Worm (Caenorhabditis elegans) whole organism, L2 larva: ENCODE measurements around the gene Y42G9A.3.

Source experiments
- C34F6.9 ChIP-seq: fragments of 150-350 bp; optimal IDR thresholded peaks from 2 replicates; lab custom pipeline; 2014; ENCODE audit warnings: missing biosample characterization, missing genetic modification characterization
- F13H6.1 ChIP-seq: sonication (generic microtip); optimal IDR thresholded peaks from 2 replicates; lab custom pipeline; 2016; ENCODE audit warnings: missing genetic modification characterization, missing compliant biosample characterization
- R02D3.7 ChIP-seq: fragments of 150-350 bp; optimal IDR thresholded peaks from 2 replicates; lab custom pipeline; 2014; ENCODE audit warnings: missing biosample characterization, missing genetic modification characterization
- Y55F3AM.14 ChIP-seq: fragments of 200-800 bp; sonication (Bioruptor generic); optimal IDR thresholded peaks from 2 replicates; lab custom pipeline; 2018; ENCODE audit warnings: mild to moderate bottlenecking, missing genetic modification characterization, missing compliant biosample characterization
- ZK546.5 ChIP-seq: sonication (generic microtip); optimal IDR thresholded peaks from 2 replicates; lab custom pipeline; 2017; ENCODE audit warnings: missing biosample characterization, missing genetic modification characterization
- alr-1 ChIP-seq: fragments of 150-350 bp; optimal IDR thresholded peaks from 2 replicates; lab custom pipeline; 2014; ENCODE audit warnings: missing biosample characterization, missing genetic modification characterization
- aly-2 ChIP-seq: fragments of 150-350 bp; optimal IDR thresholded peaks from 2 replicates; lab custom pipeline; 2014; ENCODE audit warnings: missing biosample characterization, missing genetic modification characterization
- ama-1 ChIP-seq: fragments of 150-350 bp; optimal IDR thresholded peaks from 2 replicates; lab custom pipeline; 2018; ENCODE audit warnings: inconsistent platforms
- crh-2 ChIP-seq: sonication (generic microtip); optimal IDR thresholded peaks from 2 replicates; lab custom pipeline; 2017; ENCODE audit warnings: missing biosample characterization, missing genetic modification characterization
- dmd-4 ChIP-seq: sonication (generic microtip); optimal IDR thresholded peaks from 2 replicates; lab custom pipeline; 2017; ENCODE audit warnings: missing biosample characterization, missing genetic modification characterization
- egl-27 ChIP-seq: sonication (generic microtip); optimal IDR thresholded peaks from 3 replicates; lab custom pipeline; 2017; ENCODE audit warnings: missing biosample characterization, missing genetic modification reagents, missing genetic modification characterization
- elt-3 ChIP-seq: sonication (generic microtip); optimal IDR thresholded peaks from 2 replicates; lab custom pipeline; 2017; ENCODE audit warnings: missing biosample characterization, missing genetic modification characterization
- fos-1 ChIP-seq: fragments of 150-350 bp; optimal IDR thresholded peaks from 2 replicates; lab custom pipeline; 2014; ENCODE audit warnings: missing biosample characterization, missing genetic modification characterization
- gmeb-1 ChIP-seq: fragments of 150-350 bp; optimal IDR thresholded peaks from 2 replicates; lab custom pipeline; 2014; ENCODE audit warnings: missing biosample characterization, missing genetic modification characterization
- lin-11 ChIP-seq: fragments of 150-350 bp; sonication (generic microtip); optimal IDR thresholded peaks from 2 replicates; lab custom pipeline; 2014; ENCODE audit warnings: missing biosample characterization, missing genetic modification characterization, inconsistent platforms, mixed read lengths
- lin-13 ChIP-seq: fragments of 150-350 bp; optimal IDR thresholded peaks from 2 replicates; lab custom pipeline; 2014; ENCODE audit warnings: missing biosample characterization, missing genetic modification reagents, missing genetic modification characterization
- lin-39 ChIP-seq: fragments of 150-350 bp; optimal IDR thresholded peaks from 2 replicates; lab custom pipeline; 2014; ENCODE audit warnings: missing biosample characterization, missing genetic modification reagents, missing genetic modification characterization
- lsy-2 ChIP-seq, 2 experiments: fragments of 150-350 bp in 1 of 2; sonication (generic microtip) in 1 of 2; optimal IDR thresholded peaks; 2 replicates each; lab custom pipeline; 2014 to 2017; ENCODE audit warnings: missing biosample characterization in 2 of 2, missing genetic modification characterization in 2 of 2
- mab-5 ChIP-seq: fragments of 150-350 bp; optimal IDR thresholded peaks from 2 replicates; lab custom pipeline; 2014; ENCODE audit warnings: missing biosample characterization, missing genetic modification characterization
- mbf-1 ChIP-seq: sonication (generic microtip); optimal IDR thresholded peaks from 2 replicates; lab custom pipeline; 2017; ENCODE audit warnings: missing biosample characterization, missing genetic modification characterization
- mdl-1 ChIP-seq, 2 experiments: fragments of 150-350 bp in 1 of 2; sonication (generic microtip) in 1 of 2; optimal IDR thresholded peaks; 2 replicates each; lab custom pipeline; 2017; ENCODE audit warnings: missing biosample characterization in 2 of 2, missing genetic modification characterization in 2 of 2
- nhr-12 ChIP-seq: fragments of 150-350 bp; optimal IDR thresholded peaks from 2 replicates; lab custom pipeline; 2014; ENCODE audit warnings: missing biosample characterization, missing genetic modification characterization
- nhr-129 ChIP-seq: fragments of 150-350 bp; optimal IDR thresholded peaks from 2 replicates; lab custom pipeline; 2014; ENCODE audit warnings: missing biosample characterization, missing genetic modification characterization
- nhr-237 ChIP-seq: fragments of 150-350 bp; optimal IDR thresholded peaks from 2 replicates; lab custom pipeline; 2014; ENCODE audit warnings: missing biosample characterization, missing genetic modification characterization
- nhr-25 ChIP-seq: fragments of 150-350 bp; sonication (generic microtip); optimal IDR thresholded peaks from 3 replicates; lab custom pipeline; 2014; ENCODE audit warnings: missing biosample characterization, missing genetic modification characterization
- nhr-6 ChIP-seq: fragments of 150-350 bp; optimal IDR thresholded peaks from 2 replicates; lab custom pipeline; 2014; ENCODE audit warnings: missing biosample characterization, missing genetic modification characterization
- peb-1 ChIP-seq: fragments of 150-350 bp; optimal IDR thresholded peaks from 2 replicates; lab custom pipeline; 2014; ENCODE audit warnings: missing biosample characterization, missing genetic modification characterization
- sem-4 ChIP-seq: fragments of 150-350 bp; optimal IDR thresholded peaks from 2 replicates; lab custom pipeline; 2014; ENCODE audit warnings: missing biosample characterization, missing genetic modification reagents, missing genetic modification characterization
- sma-3 ChIP-seq: sonication (generic microtip); optimal IDR thresholded peaks from 2 replicates; lab custom pipeline; 2016; ENCODE audit warnings: missing genetic modification reagents, missing genetic modification characterization, missing compliant biosample characterization
- sma-9 ChIP-seq, 2 experiments: fragments of 150-350 bp in 1 of 2; sonication (generic microtip) in 1 of 2; optimal IDR thresholded peaks; 2 replicates each; lab custom pipeline; 2014 to 2016; ENCODE audit warnings: missing genetic modification characterization in 2 of 2, mild to moderate bottlenecking in 1 of 2, missing biosample characterization in 1 of 2, missing compliant biosample characterization in 1 of 2, missing genetic modification reagents in 1 of 2, moderate library complexity in 1 of 2
- snpc-4 ChIP-seq: fragments of 150-350 bp; optimal IDR thresholded peaks from 2 replicates; lab custom pipeline; 2014; ENCODE audit warnings: missing biosample characterization, missing genetic modification characterization
- unc-39 ChIP-seq: fragments of 150-350 bp; optimal IDR thresholded peaks from 2 replicates; lab custom pipeline; 2014; ENCODE audit warnings: missing biosample characterization, missing genetic modification characterization
- unc-55 ChIP-seq: fragments of 150-350 bp; sonication (generic microtip); optimal IDR thresholded peaks from 3 replicates; lab custom pipeline; 2014; ENCODE audit warnings: missing biosample characterization, missing genetic modification reagents, missing genetic modification characterization
- zag-1 ChIP-seq: fragments of 150-350 bp; optimal IDR thresholded peaks from 2 replicates; lab custom pipeline; 2014; ENCODE audit warnings: missing biosample characterization, missing genetic modification characterization
- ztf-11 ChIP-seq: sonication (generic microtip); optimal IDR thresholded peaks from 2 replicates; lab custom pipeline; 2017; ENCODE audit warnings: missing biosample characterization, missing genetic modification characterization
- ztf-4 ChIP-seq: fragments of 150-350 bp; optimal IDR thresholded peaks from 2 replicates; lab custom pipeline; 2014; ENCODE audit warnings: missing biosample characterization, missing genetic modification characterization

Gene Y42G9A.3

ce11 chrIII:6139328-6139727, 6.7 kb upstream of the Y42G9A.3 start:
- TF ChIP-seq unc-55 (GFP tag; lab: Kevin White, UChicago) (peak; percentile 45), lin-39 (tag; lab: Kevin White, UChicago) (no peak), nhr-25 (tag; lab: Kevin White, UChicago) (no peak), zag-1 (tag; lab: Kevin White, UChicago) (peak; percentile 9), Y55F3AM.14 (GFP tag; lab: Kevin White, UChicago) (no peak), lin-11 (tag; lab: Kevin White, UChicago) (no peak), ZK546.5 (tag; lab: Kevin White, UChicago) (no peak), sma-9 (GFP tag; optimal IDR thresholded peaks at IDR 0.05; lab: Kevin White, UChicago) (peak; percentile 28), sma-9 (tag; optimal IDR thresholded peaks at IDR 0.05; lab: Kevin White, UChicago) (no peak), alr-1 (tag; lab: Kevin White, UChicago) (no peak), C34F6.9 (no peak), mbf-1 (tag; lab: Kevin White, UChicago) (no peak), mdl-1 (tag; optimal IDR thresholded peaks at IDR 0.05; lab: Kevin White, UChicago) (peak in 1 of 2 experiments; percentile 18), lin-13 (GFP tag; lab: Kevin White, UChicago) (no peak)
- TF ChIP-seq, all 48 proteins: peak for 4

- TF ChIP-seq fos-1 (tag; lab: Kevin White, UChicago) (no peak), unc-55 (GFP tag; lab: Kevin White, UChicago) (peak; percentile 60), nhr-129 (tag; lab: Kevin White, UChicago) (peak; percentile 14), F13H6.1 (tag; lab: Kevin White, UChicago) (peak; percentile 53), unc-39 (no peak), lsy-2 (tag; optimal IDR thresholded peaks at IDR 0.05; lab: Kevin White, UChicago) (peak in 1 of 2 experiments; percentile 12), sem-4 (tag; lab: Kevin White, UChicago) (peak; percentile 14), alr-1 (tag; lab: Kevin White, UChicago) (no peak), mab-5 (tag; lab: Kevin White, UChicago) (no peak), peb-1 (tag; lab: Kevin White, UChicago) (no peak), nhr-25 (tag; lab: Kevin White, UChicago) (no peak), ZK546.5 (tag; lab: Kevin White, UChicago) (no peak), crh-2 (tag; lab: Kevin White, UChicago) (peak; percentile 59), sma-3 (GFP tag; lab: Kevin White, UChicago) (no peak), zag-1 (tag; lab: Kevin White, UChicago) (peak; percentile 55), nhr-12 (tag; lab: Kevin White, UChicago) (no peak), Y55F3AM.14 (GFP tag; lab: Kevin White, UChicago) (no peak), aly-2 (tag; lab: Kevin White, UChicago) (no peak), nhr-6 (tag; lab: Kevin White, UChicago) (no peak), mdl-1 (tag; optimal IDR thresholded peaks at IDR 0.05; lab: Kevin White, UChicago) (no peak), C34F6.9 (peak; percentile 48), snpc-4 (tag; lab: Kevin White, UChicago) (no peak), sma-9 (GFP tag; optimal IDR thresholded peaks at IDR 0.05; lab: Kevin White, UChicago) (peak; percentile 45), sma-9 (tag; optimal IDR thresholded peaks at IDR 0.05; lab: Kevin White, UChicago) (no peak), elt-3 (tag; lab: Kevin White, UChicago) (no peak)
Measured at ce11 chrIII:6139932-6140612, 6.0 kb upstream of the Y42G9A.3 start.

- no peak for TF ChIP-seq R02D3.7 (tag; lab: Kevin White, UChicago)
- TF ChIP-seq sem-4 (tag; lab: Kevin White, UChicago): no peak
- TF ChIP-seq nhr-129 (tag; lab: Kevin White, UChicago): no peak
- no peak for TF ChIP-seq nhr-237
- TF ChIP-seq nhr-25 (tag; lab: Kevin White, UChicago): no peak
- TF ChIP-seq egl-27 (tag; lab: Kevin White, UChicago): no peak
- no peak for TF ChIP-seq nhr-6 (tag; lab: Kevin White, UChicago)
- no peak for TF ChIP-seq ZK546.5 (tag; lab: Kevin White, UChicago)
- TF ChIP-seq mdl-1 (tag; optimal IDR thresholded peaks at IDR 0.05; lab: Kevin White, UChicago): no peak
- TF ChIP-seq ztf-11 (tag; lab: Kevin White, UChicago): no peak
- no peak for TF ChIP-seq lin-39 (tag; lab: Kevin White, UChicago)
- TF ChIP-seq dmd-4 (tag; lab: Kevin White, UChicago): no peak
- no peak for TF ChIP-seq ztf-4 (tag; lab: Kevin White, UChicago)
- no peak for TF ChIP-seq gmeb-1 (tag; lab: Kevin White, UChicago)
- TF ChIP-seq crh-2 (tag; lab: Kevin White, UChicago): no peak
- no peak for TF ChIP-seq lin-11 (tag; lab: Kevin White, UChicago)
- TF ChIP-seq ama-1 (lab: Kevin White, UChicago): no peak
- TF ChIP-seq sma-9 (GFP tag; optimal IDR thresholded peaks at IDR 0.05; lab: Kevin White, UChicago): no peak
- no peak for TF ChIP-seq sma-9 (tag; optimal IDR thresholded peaks at IDR 0.05; lab: Kevin White, UChicago)
Measured at ce11 chrIII:6140818-6141217, 5.2 kb upstream of the Y42G9A.3 start.
